Worm (Caenorhabditis elegans): ENCODE data around the gene F52E1.5.
A peak's percentile ranks its signal among the peaks of the same experiment; 100 is the strongest.

F52E1.5 gene

DNA sequence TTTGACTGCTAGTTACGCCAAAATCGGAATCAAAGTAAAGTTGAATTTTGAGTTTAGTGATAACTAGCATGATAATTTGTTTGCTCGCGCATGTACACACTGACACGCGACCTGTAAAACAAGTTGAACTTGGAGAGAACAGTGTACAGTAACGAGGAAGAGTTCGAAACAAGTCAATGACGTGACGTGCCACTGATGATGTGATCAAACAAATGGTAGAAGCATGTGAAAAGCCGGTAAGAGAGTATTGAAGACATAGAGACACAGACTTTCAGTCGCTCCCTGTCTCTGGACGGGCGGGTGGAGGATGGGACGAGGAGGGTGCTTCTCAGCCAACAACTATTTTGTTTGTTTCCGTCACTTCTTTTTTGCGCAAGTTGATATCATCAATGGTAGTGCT, 23.8 kb downstream of the F52E1.5 start:
- no peak for TF ChIP-seq daf-16 (GFP tag; optimal IDR thresholded peaks at IDR 0.05)
- peak; percentile 37 for TF ChIP-seq daf-16 (tag; optimal IDR thresholded peaks at IDR 0.05)
- no peak for TF ChIP-seq ZK546.5 (tag; optimal IDR thresholded peaks at IDR 0.05)
- no peak for TF ChIP-seq ama-1 (optimal IDR thresholded peaks at IDR 0.05)
- no peak for TF ChIP-seq fos-1 (tag; optimal IDR thresholded peaks at IDR 0.05)
- TF ChIP-seq ces-1 (GFP tag; optimal IDR thresholded peaks at IDR 0.05), result no peak
- no peak for TF ChIP-seq ztf-7 (tag; optimal IDR thresholded peaks at IDR 0.05)
- peak; percentile 33 for TF ChIP-seq mes-2 (tag; optimal IDR thresholded peaks at IDR 0.05; ENCODE audit: poor library complexity, severe bottlenecking)
- TF ChIP-seq nhr-41 (GFP tag; IDR thresholded peaks at IDR 0.05), result no peak
- no peak for TF ChIP-seq nhr-42 (GFP tag; IDR thresholded peaks at IDR 0.05)
- no peak for TF ChIP-seq dmd-8 (GFP tag; IDR thresholded peaks at IDR 0.05)
- peak; percentile 41 for TF ChIP-seq mxl-3 (GFP tag; optimal IDR thresholded peaks at IDR 0.05)
- TF ChIP-seq dve-1 (tag; optimal IDR thresholded peaks at IDR 0.05; ENCODE audit: insufficient read depth), result peak; percentile 46
- TF ChIP-seq nhr-237 (tag; optimal IDR thresholded peaks at IDR 0.05), result no peak
- TF ChIP-seq hlh-11 (tag; optimal IDR thresholded peaks at IDR 0.05), result peak; percentile 80
- TF ChIP-seq T20F7.1 (GFP tag; optimal IDR thresholded peaks at IDR 0.05), result no peak
- no peak for TF ChIP-seq php-3 (GFP tag; IDR thresholded peaks at IDR 0.05)
- peak; percentile 8 for TF ChIP-seq cey-2 (tag; optimal IDR thresholded peaks at IDR 0.05; ENCODE audit: borderline replicate concordance, insufficient read depth)
- peak; percentile 73 for TF ChIP-seq hlh-30 (tag; optimal IDR thresholded peaks at IDR 0.05; ENCODE audit: insufficient read depth)
- no peak for TF ChIP-seq lin-38 (GFP tag; IDR thresholded peaks at IDR 0.05)
- TF ChIP-seq mdl-1 (tag; optimal IDR thresholded peaks at IDR 0.05), result peak in 1 of 2 experiments; percentile 64
- TF ChIP-seq lin-15B (tag; optimal IDR thresholded peaks at IDR 0.05), result no peak
- no peak for TF ChIP-seq F49E8.2 (tag; optimal IDR thresholded peaks at IDR 0.05; ENCODE audit: borderline replicate concordance)
- TF ChIP-seq egl-27 (tag; optimal IDR thresholded peaks at IDR 0.05), result no peak
- TF ChIP-seq pqm-1 (tag; optimal IDR thresholded peaks at IDR 0.05), result peak; percentile 32
- TF ChIP-seq dmd-6 (GFP tag; IDR thresholded peaks at IDR 0.05), result peak; percentile 60
- TF ChIP-seq hif-1 (tag; optimal IDR thresholded peaks at IDR 0.05), result peak in 1 of 2 experiments; percentile 35
- no peak for TF ChIP-seq Y5F2A.4 (GFP tag; optimal IDR thresholded peaks at IDR 0.05)
- TF ChIP-seq ceh-82 (tag; optimal IDR thresholded peaks at IDR 0.05), result no peak
- TF ChIP-seq saeg-2 (GFP tag; IDR thresholded peaks at IDR 0.05), result no peak
- TF ChIP-seq tra-1 (GFP tag; IDR thresholded peaks at IDR 0.05), result 0 out of 2 replicates have a peak, but pooled peaks have one; percentile 47
- TF ChIP-seq duxl-1 (tag; optimal IDR thresholded peaks at IDR 0.05; ENCODE audit: poor library complexity), result no peak
- 0 out of 2 replicates have a peak, but pooled peaks have one; percentile 43 for TF ChIP-seq lin-1 (GFP tag; IDR thresholded peaks at IDR 0.05)
- peak; percentile 7 for TF ChIP-seq nhr-28 (tag; optimal IDR thresholded peaks at IDR 0.05)

ce11 chrV:8403916-8404315, 24.6 kb downstream of the F52E1.5 start:
- TF ChIP-seq hif-1 (tag; optimal IDR thresholded peaks at IDR 0.05) (no peak), pqm-1 (tag; optimal IDR thresholded peaks at IDR 0.05) (peak; percentile 4), dve-1 (tag; optimal IDR thresholded peaks at IDR 0.05; ENCODE audit: insufficient read depth) (peak; percentile 41), daf-16 (GFP tag; optimal IDR thresholded peaks at IDR 0.05) (no peak), daf-16 (tag; optimal IDR thresholded peaks at IDR 0.05) (peak; percentile 55), hlh-11 (tag; optimal IDR thresholded peaks at IDR 0.05) (peak; percentile 27), nhr-42 (GFP tag; IDR thresholded peaks at IDR 0.05) (no peak)

DNA sequence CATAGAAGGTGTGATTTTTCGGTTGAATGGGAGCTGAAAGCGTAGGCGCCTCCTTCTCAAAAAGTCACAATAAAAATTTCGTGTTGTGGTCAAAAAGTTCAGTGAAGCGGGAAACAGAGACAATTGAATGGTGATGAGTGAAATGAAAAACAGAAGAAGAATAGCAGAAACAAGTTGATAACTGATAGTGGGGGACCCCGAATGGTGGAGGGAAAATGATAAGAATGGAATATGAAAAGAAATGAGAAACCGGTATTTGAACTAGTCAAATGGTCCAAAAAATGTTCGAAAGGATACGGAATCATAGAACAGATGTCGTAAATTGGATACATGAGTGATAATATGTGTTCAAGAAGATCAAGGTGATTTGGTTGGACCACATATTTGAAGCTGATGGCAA, 25.0 kb downstream of the F52E1.5 start:
- no peak for TF ChIP-seq nhr-237 (tag; optimal IDR thresholded peaks at IDR 0.05)
- TF ChIP-seq vab-7 (GFP tag; IDR thresholded peaks at IDR 0.05), result no peak
- peak; percentile 12 for TF ChIP-seq aha-1 (tag)
- TF ChIP-seq lsy-2 (tag; optimal IDR thresholded peaks at IDR 0.05), result no peak
- peak; percentile 35 for TF ChIP-seq nhr-28 (tag; optimal IDR thresholded peaks at IDR 0.05)
- TF ChIP-seq hmg-1.1 (GFP tag; IDR thresholded peaks at IDR 0.05), result 0 out of 2 replicates have a peak, but pooled peaks have one; percentile 12
